Worm (Caenorhabditis elegans) whole organism, L1 larva: ENCODE data around the gene ctsa-4.2.

Experiments
- C16A3.4 ChIP-seq: fragments of 150-350 bp; optimal IDR thresholded peaks from 2 replicates; lab custom pipeline; 2014; ENCODE audit warnings: missing biosample characterization, missing genetic modification characterization
- C34B4.2 ChIP-seq: sonication (generic microtip); optimal IDR thresholded peaks from 2 replicates; lab custom pipeline; 2017; ENCODE audit warnings: mild to moderate bottlenecking, missing genetic modification characterization, missing compliant biosample characterization
- Y116A8C.19 ChIP-seq: sonication (generic microtip); optimal IDR thresholded peaks from 2 replicates; lab custom pipeline; 2016; ENCODE audit warnings: missing compliant biosample characterization, missing genetic modification characterization, borderline replicate concordance
- aha-1 ChIP-seq: fragments of 150-350 bp; optimal IDR thresholded peaks from 2 replicates; lab custom pipeline; 2014; ENCODE audit warnings: missing biosample characterization, missing genetic modification characterization
- aly-2 ChIP-seq: fragments of 150-350 bp; optimal IDR thresholded peaks from 2 replicates; lab custom pipeline; 2014; ENCODE audit warnings: missing biosample characterization, missing genetic modification characterization
- ama-1 ChIP-seq: fragments of 150-350 bp; optimal IDR thresholded peaks from 2 replicates; lab custom pipeline; 2014
- blmp-1 ChIP-seq: fragments of 150-350 bp; optimal IDR thresholded peaks from 2 replicates; lab custom pipeline; 2014; ENCODE audit warnings: missing biosample characterization, missing genetic modification characterization
- ceh-63 ChIP-seq: fragments of 200-800 bp; sonication (Bioruptor generic); optimal IDR thresholded peaks from 2 replicates; lab custom pipeline; 2018; ENCODE audit warnings: mild to moderate bottlenecking, missing genetic modification characterization, missing compliant biosample characterization
- ceh-8 ChIP-seq: fragments of 200-800 bp; sonication (Bioruptor generic); optimal IDR thresholded peaks from 2 replicates; lab custom pipeline; 2018; ENCODE audit warnings: mild to moderate bottlenecking, missing genetic modification characterization, moderate library complexity, missing compliant biosample characterization
- ceh-88 ChIP-seq: fragments of 200-800 bp; sonication (Bioruptor generic); IDR thresholded peaks from 2 replicates; pipeline ENCODE4 v1.3.6; 2022; ENCODE audit warnings: missing genetic modification characterization, missing compliant biosample characterization
- ces-1 ChIP-seq: fragments of 150-350 bp; optimal IDR thresholded peaks from 2 replicates; lab custom pipeline; 2014; ENCODE audit warnings: missing biosample characterization, missing genetic modification reagents, missing genetic modification characterization
- efl-1 ChIP-seq, 4 experiments: fragments of 150-350 bp; optimal IDR thresholded peaks in 3 of 4; peaks in 1 of 4; 1 replicate in 1 of 4; 2 replicates in 3 of 4; lab custom pipeline; 2014; ENCODE audit warnings: missing biosample characterization in 2 of 4, missing genetic modification characterization in 2 of 4, missing genetic modification reagents in 2 of 4
- efl-3 ChIP-seq: fragments of 200-800 bp; sonication (Bioruptor generic); optimal IDR thresholded peaks from 2 replicates; lab custom pipeline; 2018; ENCODE audit warnings: mild to moderate bottlenecking, missing genetic modification characterization, missing compliant biosample characterization
- ets-5 ChIP-seq: fragments of 200-800 bp; sonication (Bioruptor generic); IDR thresholded peaks from 2 replicates; pipeline ENCODE4 v1.3.6; 2022; ENCODE audit warnings: missing genetic modification characterization, missing compliant biosample characterization
- fkh-10 ChIP-seq: sonication (generic microtip); optimal IDR thresholded peaks from 2 replicates; lab custom pipeline; 2017; ENCODE audit warnings: missing biosample characterization, missing genetic modification reagents, missing genetic modification characterization
- fkh-4 ChIP-seq: sonication (generic microtip); optimal IDR thresholded peaks from 2 replicates; lab custom pipeline; 2016; ENCODE audit warnings: missing compliant biosample characterization, missing genetic modification characterization, borderline replicate concordance
- fos-1 ChIP-seq: fragments of 150-350 bp; optimal IDR thresholded peaks from 2 replicates; lab custom pipeline; 2014; ENCODE audit warnings: missing biosample characterization, missing genetic modification characterization
- irx-1 ChIP-seq: sonication (generic microtip); optimal IDR thresholded peaks from 2 replicates; lab custom pipeline; 2016; ENCODE audit warnings: missing genetic modification characterization, missing compliant biosample characterization
- lin-13 ChIP-seq: fragments of 150-350 bp; optimal IDR thresholded peaks from 2 replicates; lab custom pipeline; 2014; ENCODE audit warnings: missing biosample characterization, missing genetic modification reagents, missing genetic modification characterization
- lin-15B ChIP-seq: fragments of 150-350 bp; sonication (generic microtip); optimal IDR thresholded peaks from 3 replicates; lab custom pipeline; 2014; ENCODE audit warnings: missing biosample characterization, missing genetic modification characterization
- lin-35 ChIP-seq, 2 experiments: fragments of 150-350 bp; optimal IDR thresholded peaks; 2 replicates each; lab custom pipeline; 2014; ENCODE audit warnings: missing biosample characterization in 2 of 2, missing genetic modification characterization in 2 of 2, missing genetic modification reagents in 2 of 2
- lin-39 ChIP-seq: fragments of 150-350 bp; optimal IDR thresholded peaks from 2 replicates; lab custom pipeline; 2014; ENCODE audit warnings: missing biosample characterization, missing genetic modification reagents, missing genetic modification characterization
- lsy-2 ChIP-seq, 2 experiments: fragments of 150-350 bp; optimal IDR thresholded peaks; 2 replicates each; lab custom pipeline; 2014; ENCODE audit warnings: missing biosample characterization in 2 of 2, missing genetic modification characterization in 2 of 2
- mdl-1 ChIP-seq, 2 experiments: fragments of 150-350 bp; optimal IDR thresholded peaks; 2 replicates each; lab custom pipeline; 2014 to 2017; ENCODE audit warnings: missing biosample characterization in 2 of 2, missing genetic modification characterization in 2 of 2, inconsistent platforms in 1 of 2
- mep-1 ChIP-seq: fragments of 150-350 bp; optimal IDR thresholded peaks from 2 replicates; lab custom pipeline; 2014; ENCODE audit warnings: missing biosample characterization, missing genetic modification characterization
- nhr-12 ChIP-seq: sonication (generic microtip); optimal IDR thresholded peaks from 2 replicates; lab custom pipeline; 2017; ENCODE audit warnings: missing biosample characterization, missing genetic modification characterization
- nhr-19 ChIP-seq: fragments of 200-800 bp; sonication (Bioruptor generic); conservative IDR thresholded peaks from 2 replicates; pipeline ENCODE4 v1.3.6; 2022; ENCODE audit warnings: missing genetic modification characterization, missing compliant biosample characterization
- nhr-20 ChIP-seq: sonication (generic microtip); optimal IDR thresholded peaks from 2 replicates; lab custom pipeline; 2016; ENCODE audit warnings: mild to moderate bottlenecking, missing genetic modification characterization, missing compliant biosample characterization
- nhr-237 ChIP-seq: fragments of 150-350 bp; optimal IDR thresholded peaks from 2 replicates; lab custom pipeline; 2014; ENCODE audit warnings: missing biosample characterization, missing genetic modification characterization
- nhr-71 ChIP-seq: sonication (generic microtip); optimal IDR thresholded peaks from 2 replicates; lab custom pipeline; 2016; ENCODE audit warnings: mild to moderate bottlenecking, missing genetic modification characterization, moderate library complexity, missing compliant biosample characterization
- nhr-85 ChIP-seq: sonication (generic microtip); peaks from one replicate; lab custom pipeline; 2016; ENCODE audit warnings: missing genetic modification characterization, inconsistent platforms, missing compliant biosample characterization
- nhr-90 ChIP-seq: sonication (generic microtip); optimal IDR thresholded peaks from 2 replicates; lab custom pipeline; 2016; ENCODE audit warnings: mild to moderate bottlenecking, missing genetic modification characterization, missing compliant biosample characterization; ENCODE audit not compliant: poor library complexity
- pag-3 ChIP-seq: sonication (generic microtip); optimal IDR thresholded peaks from 2 replicates; lab custom pipeline; 2017; ENCODE audit warnings: missing genetic modification characterization, mild to moderate bottlenecking, missing compliant biosample characterization, antibody characterized with exemption, borderline replicate concordance; ENCODE audit not compliant: insufficient read depth
- pqm-1 ChIP-seq: sonication (generic microtip); optimal IDR thresholded peaks from 3 replicates; lab custom pipeline; 2017; ENCODE audit warnings: missing biosample characterization, missing genetic modification characterization
- skn-1 ChIP-seq: fragments of 150-350 bp; optimal IDR thresholded peaks from 2 replicates; lab custom pipeline; 2014; ENCODE audit warnings: missing biosample characterization, missing genetic modification characterization
- snpc-4 ChIP-seq: fragments of 150-350 bp; optimal IDR thresholded peaks from 2 replicates; lab custom pipeline; 2014; ENCODE audit warnings: missing biosample characterization, missing genetic modification characterization
- sptf-1 ChIP-seq: fragments of 150-350 bp; optimal IDR thresholded peaks from 2 replicates; lab custom pipeline; 2014; ENCODE audit warnings: missing biosample characterization, missing genetic modification characterization
- sup-37 ChIP-seq: fragments of 200-800 bp; sonication (Bioruptor generic); optimal IDR thresholded peaks from 2 replicates; lab custom pipeline; 2018; ENCODE audit warnings: mild to moderate bottlenecking, missing genetic modification characterization, missing compliant biosample characterization
- tbx-2 ChIP-seq: sonication (generic microtip); optimal IDR thresholded peaks from 2 replicates; lab custom pipeline; 2016; ENCODE audit warnings: missing genetic modification characterization, missing compliant biosample characterization
- tlp-1 ChIP-seq: fragments of 150-350 bp; optimal IDR thresholded peaks from 2 replicates; lab custom pipeline; 2014; ENCODE audit warnings: missing biosample characterization, missing genetic modification characterization
- unc-30 ChIP-seq: sonication (generic microtip); optimal IDR thresholded peaks from 2 replicates; lab custom pipeline; 2017; ENCODE audit warnings: missing biosample characterization, missing genetic modification characterization
- unc-62 ChIP-seq: fragments of 150-350 bp; optimal IDR thresholded peaks from 2 replicates; lab custom pipeline; 2014; ENCODE audit warnings: missing biosample characterization, missing genetic modification reagents, missing genetic modification characterization
- vab-15 ChIP-seq: sonication (generic microtip); optimal IDR thresholded peaks from 2 replicates; lab custom pipeline; 2017; ENCODE audit warnings: missing genotype, mild to moderate bottlenecking, missing genetic modification characterization, missing compliant biosample characterization
- zip-4 ChIP-seq: fragments of 200-800 bp; sonication (Bioruptor generic); optimal IDR thresholded peaks from 2 replicates; lab custom pipeline; 2018; ENCODE audit warnings: mild to moderate bottlenecking, missing genetic modification characterization, moderate library complexity, missing compliant biosample characterization
- ztf-11 ChIP-seq, 2 experiments: sonication (generic microtip); optimal IDR thresholded peaks; 2 replicates each; lab custom pipeline; 2016 to 2017; ENCODE audit warnings: missing genetic modification characterization in 2 of 2, missing biosample characterization in 1 of 2, missing compliant biosample characterization in 1 of 2

ctsa-4.2 gene

ce11 chrIII:6606641-6607040, 5.7 kb upstream of the ctsa-4.2 start:
- TF ChIP-seq sptf-1 (tag; lab: Kevin White, UChicago): no peak
- TF ChIP-seq efl-1 (optimal IDR thresholded peaks at IDR 0.05; lab: Kevin White, UChicago): no peak
- peak in 1 of 2 experiments; percentile 92 for TF ChIP-seq efl-1 (GFP tag; optimal IDR thresholded peaks at IDR 0.05 in 1 of 2; lab: Kevin White, UChicago)
- TF ChIP-seq, all 84 proteins: peak for 1

DNA sequence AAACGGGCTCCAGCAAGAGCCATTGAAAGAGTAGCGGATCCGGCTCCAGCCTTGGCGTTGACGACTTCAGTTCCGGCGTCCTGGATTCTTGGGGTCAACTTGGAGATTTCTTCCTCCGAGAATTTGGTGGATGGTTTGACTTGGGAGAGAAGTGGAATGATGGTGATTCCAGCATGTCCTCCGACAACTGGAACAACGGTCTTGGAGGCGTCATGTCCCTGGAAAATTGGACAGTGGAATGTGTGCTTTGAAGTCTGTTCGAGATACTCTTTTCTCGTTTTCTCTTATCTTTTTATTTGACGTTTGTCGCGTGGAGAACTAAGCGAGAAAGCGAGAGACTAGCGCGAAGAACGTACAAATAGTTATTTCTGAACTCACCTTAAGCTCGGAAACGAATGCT, 5.3 kb upstream of the ctsa-4.2 start:
- TF ChIP-seq zip-4 (no peak), pag-3 (tag; lab: Kevin White, UChicago) (no peak), ama-1 (no peak), ces-1 (GFP tag; lab: Kevin White, UChicago) (no peak), unc-62 (GFP tag; lab: Kevin White, UChicago) (no peak), aly-2 (tag; lab: Kevin White, UChicago) (no peak), lsy-2 (tag; optimal IDR thresholded peaks at IDR 0.05; lab: Kevin White, UChicago) (no peak), ceh-63 (GFP tag; lab: Kevin White, UChicago) (no peak), pqm-1 (tag; lab: Kevin White, UChicago) (no peak), tlp-1 (tag; lab: Kevin White, UChicago) (no peak), nhr-12 (tag; lab: Kevin White, UChicago) (no peak), nhr-90 (tag; lab: Kevin White, UChicago) (peak; percentile 9), efl-3 (GFP tag; lab: Kevin White, UChicago) (no peak), nhr-19 (GFP tag; lab: Robert Waterston, UW) (peak; percentile 44), mep-1 (no peak), ceh-8 (GFP tag; lab: Kevin White, UChicago) (no peak), fkh-10 (no peak), nhr-85 (no peak), lin-39 (tag; lab: Kevin White, UChicago) (no peak), irx-1 (tag; lab: Kevin White, UChicago) (no peak), nhr-20 (tag; lab: Kevin White, UChicago) (no peak), ztf-11 (tag; optimal IDR thresholded peaks at IDR 0.05; lab: Kevin White, UChicago) (no peak), aha-1 (tag; lab: Kevin White, UChicago) (no peak), mdl-1 (tag; optimal IDR thresholded peaks at IDR 0.05; lab: Kevin White, UChicago) (no peak), skn-1 (no peak), C16A3.4 (tag; lab: Kevin White, UChicago) (no peak), lin-35 (GFP tag; optimal IDR thresholded peaks at IDR 0.05; lab: Kevin White, UChicago) (peak in 1 of 2 experiments; percentile 10), tbx-2 (tag; lab: Kevin White, UChicago) (no peak), nhr-237 (no peak), lin-15B (tag; lab: Kevin White, UChicago) (no peak), snpc-4 (tag; lab: Kevin White, UChicago) (no peak), efl-1 (optimal IDR thresholded peaks at IDR 0.05; lab: Kevin White, UChicago) (no peak), efl-1 (GFP tag; optimal IDR thresholded peaks at IDR 0.05 in 1 of 2; lab: Kevin White, UChicago) (peak in 1 of 2 experiments; percentile 53), blmp-1 (tag; lab: Kevin White, UChicago) (no peak), fos-1 (no peak)

- TF ChIP-seq tbx-2 (tag; lab: Kevin White, UChicago): no peak
- TF ChIP-seq fkh-4: no peak
- TF ChIP-seq efl-1 (optimal IDR thresholded peaks at IDR 0.05; lab: Kevin White, UChicago): no peak
- peak in 1 of 2 experiments; percentile 62 for TF ChIP-seq efl-1 (GFP tag; optimal IDR thresholded peaks at IDR 0.05 in 1 of 2; lab: Kevin White, UChicago)
- TF ChIP-seq, all 84 proteins: peak for 1
These were observed 4.7 kb upstream of the ctsa-4.2 start for ce11 chrIII:6607646-6608045.

- TF ChIP-seq vab-15 (tag; lab: Kevin White, UChicago) (no peak), ceh-88 (GFP tag; lab: Robert Waterston, UW) (no peak; the same call in 1 of the 2 replicates), nhr-71 (tag; lab: Kevin White, UChicago) (peak; percentile 91), snpc-4 (tag; lab: Kevin White, UChicago) (peak; percentile 61), ets-5 (no peak), efl-1 (optimal IDR thresholded peaks at IDR 0.05; lab: Kevin White, UChicago) (peak; percentile 85 to 97), efl-1 (GFP tag; optimal IDR thresholded peaks at IDR 0.05 in 1 of 2; lab: Kevin White, UChicago) (peak; percentile 96 to 99), Y116A8C.19 (tag; lab: Kevin White, UChicago) (no peak), pqm-1 (tag; lab: Kevin White, UChicago) (no peak), lin-13 (GFP tag; lab: Kevin White, UChicago) (peak; percentile 80), mdl-1 (tag; optimal IDR thresholded peaks at IDR 0.05; lab: Kevin White, UChicago) (peak in 1 of 2 experiments; percentile 86), sptf-1 (tag; lab: Kevin White, UChicago) (no peak), unc-30 (tag; lab: Kevin White, UChicago) (no peak), ama-1 (no peak), C34B4.2 (tag; lab: Kevin White, UChicago) (no peak), sup-37 (GFP tag; lab: Kevin White, UChicago) (no peak), efl-3 (GFP tag; lab: Kevin White, UChicago) (no peak), lin-39 (tag; lab: Kevin White, UChicago) (no peak), nhr-20 (tag; lab: Kevin White, UChicago) (peak; percentile 87), mep-1 (peak; percentile 84), skn-1 (peak; percentile 88)
These were observed 4.1 kb upstream of the ctsa-4.2 start, which contains the start of the genes mdh-2 and F20H11.4 for ce11 chrIII:6608101-6608672. TSS of gene mdh-2 (minus strand) at chrIII:6608106. TSS of gene F20H11.4 (plus strand) at chrIII:6608622.
